Fruit fly (Drosophila melanogaster) whole organism, embryonic: ENCODE measurements around the gene CG10254.
A peak's percentile ranks its signal among the peaks of the same experiment; 100 is the strongest.

Experiments used
- Abd-B ChIP-seq: fragments of 200-800 bp; sonication (Bioruptor generic); optimal IDR thresholded peaks from 2 replicates; lab custom pipeline; 2018; ENCODE audit warnings: missing biosample characterization, mild to moderate bottlenecking, missing genetic modification characterization, moderate library complexity
- Atf6 ChIP-seq: fragments of 200-800 bp; sonication (Bioruptor generic); IDR thresholded peaks from 2 replicates; pipeline ENCODE4 v1.3.6; 2022; ENCODE audit warnings: missing biosample characterization, missing genetic modification characterization
- Bdp1 ChIP-seq: fragments of 200-800 bp; sonication (Bioruptor generic); optimal IDR thresholded peaks from 3 replicates; lab custom pipeline; 2016; ENCODE audit warnings: missing biosample characterization, missing genetic modification characterization
- CG10654 ChIP-seq: fragments of 200-800 bp; sonication (Bioruptor generic); optimal IDR thresholded peaks from 2 replicates; lab custom pipeline; 2016; ENCODE audit warnings: missing biosample characterization, missing genetic modification characterization
- CG10979 ChIP-seq: fragments of 200-800 bp; sonication (Bioruptor generic); optimal IDR thresholded peaks from 2 replicates; lab custom pipeline; 2018; ENCODE audit warnings: missing biosample characterization, mild to moderate bottlenecking, missing genetic modification characterization, moderate library complexity
- CG11560 ChIP-seq: fragments of 200-800 bp; sonication (Bioruptor generic); IDR thresholded peaks from 3 replicates; pipeline ENCODE4 v1.3.6; 2022; ENCODE audit warnings: missing biosample characterization, missing genetic modification characterization
- CG11723 ChIP-seq: fragments of 200-800 bp; sonication (Bioruptor generic); optimal IDR thresholded peaks from 2 replicates; lab custom pipeline; 2017; ENCODE audit warnings: missing biosample characterization, mild to moderate bottlenecking, missing genetic modification characterization
- CG12071 ChIP-seq: fragments of 200-800 bp; sonication (Bioruptor generic); optimal IDR thresholded peaks from 3 replicates; lab custom pipeline; 2018; ENCODE audit warnings: missing biosample characterization, mild to moderate bottlenecking, missing genetic modification characterization
- CG12236 ChIP-seq: fragments of 200-800 bp; sonication (Bioruptor generic); optimal IDR thresholded peaks from 2 replicates; lab custom pipeline; 2016; ENCODE audit warnings: missing biosample characterization, missing genetic modification characterization
- CG12659 ChIP-seq: fragments of 200-800 bp; sonication (Bioruptor generic); optimal IDR thresholded peaks from 3 replicates; lab custom pipeline; 2017; ENCODE audit warnings: mild to moderate bottlenecking, missing biosample characterization, missing genetic modification reagents, missing genetic modification characterization
- CG12744 ChIP-seq: fragments of 200-800 bp; sonication (Bioruptor generic); optimal IDR thresholded peaks from 2 replicates; lab custom pipeline; 2016; ENCODE audit warnings: missing biosample characterization, missing genetic modification characterization
- CG13287 ChIP-seq: fragments of 200-800 bp; sonication (Bioruptor generic); IDR thresholded peaks from 2 replicates; pipeline ENCODE4 v1.3.6; 2022; ENCODE audit warnings: missing biosample characterization, missing genetic modification characterization; ENCODE audit not compliant: partially characterized antibody
- CG14667 ChIP-seq: fragments of 200-800 bp; sonication (Bioruptor generic); IDR thresholded peaks from 2 replicates; pipeline ENCODE4 v1.3.6; 2022; ENCODE audit warnings: missing biosample characterization, missing genetic modification characterization
- CG15514 ChIP-seq: fragments of 200-800 bp; sonication (Bioruptor generic); optimal IDR thresholded peaks from 3 replicates; lab custom pipeline; 2017; ENCODE audit warnings: missing biosample characterization, missing genetic modification characterization, mild to moderate bottlenecking, moderate library complexity, missing genetic modification reagents
- CG1602 ChIP-seq: fragments of 200-800 bp; sonication (Bioruptor generic); optimal IDR thresholded peaks from 3 replicates; lab custom pipeline; 2016; ENCODE audit warnings: missing biosample characterization, missing genetic modification characterization
- CG16863 ChIP-seq: fragments of 200-800 bp; sonication (Bioruptor generic); optimal IDR thresholded peaks from 3 replicates; lab custom pipeline; 2016; ENCODE audit warnings: missing biosample characterization, missing genetic modification characterization
- CG17829 ChIP-seq: fragments of 200-800 bp; optimal IDR thresholded peaks from 2 replicates; lab custom pipeline; 2019; ENCODE audit warnings: missing biosample characterization, mild to moderate bottlenecking, missing genetic modification characterization, moderate library complexity
- CG18764 ChIP-seq: fragments of 200-800 bp; sonication (Bioruptor generic); optimal IDR thresholded peaks from 3 replicates; lab custom pipeline; 2016; ENCODE audit warnings: missing biosample characterization, missing genetic modification characterization
- CG30431 ChIP-seq: fragments of 200-800 bp; sonication (Bioruptor generic); optimal IDR thresholded peaks from 2 replicates; lab custom pipeline; 2017; ENCODE audit warnings: missing biosample characterization, missing genetic modification characterization
- CG6175 ChIP-seq: fragments of 200-800 bp; sonication (Bioruptor generic); IDR thresholded peaks from 3 replicates; pipeline ENCODE4 v1.3.6; 2022; ENCODE audit warnings: missing biosample characterization, missing genetic modification characterization
- CG6654 ChIP-seq: fragments of 200-800 bp; sonication (Bioruptor generic); optimal IDR thresholded peaks from 2 replicates; lab custom pipeline; 2017; ENCODE audit warnings: missing biosample characterization, mild to moderate bottlenecking, missing genetic modification characterization
- CG6813 ChIP-seq: fragments of 200-800 bp; sonication (Bioruptor generic); optimal IDR thresholded peaks from 2 replicates; lab custom pipeline; 2017; ENCODE audit warnings: missing biosample characterization, missing genetic modification characterization, mild to moderate bottlenecking, moderate library complexity, missing genetic modification reagents
- CG8478 ChIP-seq: fragments of >200 bp; optimal IDR thresholded peaks from 2 replicates; lab custom pipeline; 2018
- CG9215 ChIP-seq: fragments of 200-800 bp; sonication (Bioruptor generic); IDR thresholded peaks from 2 replicates; pipeline ENCODE4 v1.3.6; 2022; ENCODE audit warnings: missing biosample characterization, missing genetic modification characterization
- Doc2 ChIP-seq: fragments of 200-800 bp; sonication (Bioruptor generic); IDR thresholded peaks from 2 replicates; pipeline ENCODE4 v1.3.6; 2022; ENCODE audit warnings: missing biosample characterization, missing genetic modification characterization
- E2f2 ChIP-seq: fragments of 200-800 bp; sonication (Bioruptor generic); IDR thresholded peaks from 2 replicates; pipeline ENCODE4 v1.3.6; 2022; ENCODE audit warnings: missing biosample characterization, missing genetic modification characterization
- Hand ChIP-seq: fragments of 200-800 bp; sonication (Bioruptor generic); optimal IDR thresholded peaks from 2 replicates; lab custom pipeline; 2017; ENCODE audit warnings: mild to moderate bottlenecking, missing biosample characterization, missing genetic modification reagents, missing genetic modification characterization
- Hmr ChIP-seq: fragments of 200-800 bp; sonication (Bioruptor generic); optimal IDR thresholded peaks from 3 replicates; lab custom pipeline; 2017; ENCODE audit warnings: mild to moderate bottlenecking, missing biosample characterization, missing genetic modification reagents, missing genetic modification characterization
- Lim3 ChIP-seq: fragments of 200-800 bp; sonication (Bioruptor generic); IDR thresholded peaks from 2 replicates; pipeline ENCODE4 v1.3.6; 2022; ENCODE audit warnings: missing biosample characterization, missing genetic modification characterization
- Lpt ChIP-seq: fragments of >200 bp; optimal IDR thresholded peaks from 2 replicates; lab custom pipeline; 2018; ENCODE audit warnings: missing biosample characterization, missing genetic modification characterization
- Mrtf ChIP-seq: fragments of 200-800 bp; sonication (Bioruptor generic); IDR thresholded peaks from 3 replicates; pipeline ENCODE4 v1.3.6; 2022; ENCODE audit warnings: missing biosample characterization, missing genetic modification characterization
- Oaz ChIP-seq: fragments of 200-800 bp; sonication (Bioruptor generic); IDR thresholded peaks from 2 replicates; pipeline ENCODE4 v1.3.6; 2022; ENCODE audit warnings: missing biosample characterization, missing genetic modification characterization
- Optix ChIP-seq: fragments of 200-800 bp; sonication (Bioruptor generic); IDR thresholded peaks from 3 replicates; pipeline ENCODE4 v1.3.6; 2022; ENCODE audit warnings: missing biosample characterization, missing genetic modification characterization
- Ptx1 ChIP-seq: fragments of 200-800 bp; sonication (Bioruptor generic); IDR thresholded peaks from 2 replicates; pipeline ENCODE4 v1.3.6; 2022; ENCODE audit warnings: missing biosample characterization, missing genetic modification characterization
- Sox100B ChIP-seq: fragments of 200-800 bp; sonication (Bioruptor generic); optimal IDR thresholded peaks from 3 replicates; lab custom pipeline; 2018; ENCODE audit warnings: missing biosample characterization, mild to moderate bottlenecking, missing genetic modification characterization
- Sry-δ ChIP-seq: fragments of 200-800 bp; sonication (Bioruptor generic); optimal IDR thresholded peaks from 2 replicates; lab custom pipeline; 2016; ENCODE audit warnings: missing biosample characterization, missing genetic modification characterization
- YL-1 ChIP-seq: fragments of 200-800 bp; sonication (Bioruptor generic); optimal IDR thresholded peaks from 3 replicates; lab custom pipeline; 2017; ENCODE audit warnings: missing biosample characterization, mild to moderate bottlenecking, missing genetic modification characterization
- br ChIP-seq: fragments of >200 bp; optimal IDR thresholded peaks from 2 replicates; lab custom pipeline; 2017
- chn ChIP-seq: fragments of 200-800 bp; sonication (Bioruptor generic); optimal IDR thresholded peaks from 2 replicates; lab custom pipeline; 2016; ENCODE audit warnings: missing biosample characterization, missing genetic modification characterization
- gcm2 ChIP-seq: fragments of 200-800 bp; sonication (Bioruptor generic); optimal IDR thresholded peaks from 2 replicates; lab custom pipeline; 2016; ENCODE audit warnings: missing biosample characterization, missing genetic modification characterization
- gro ChIP-seq: fragments of 200-800 bp; sonication (Bioruptor generic); optimal IDR thresholded peaks from 2 replicates; lab custom pipeline; 2016; ENCODE audit warnings: missing biosample characterization, missing genetic modification characterization
- gt ChIP-seq: fragments of 200-800 bp; sonication (Bioruptor generic); IDR thresholded peaks from 2 replicates; pipeline ENCODE4 v1.3.6; 2022; ENCODE audit warnings: missing biosample characterization, missing genetic modification characterization
- jing ChIP-seq: fragments of 200-800 bp; sonication (Bioruptor generic); optimal IDR thresholded peaks from 2 replicates; lab custom pipeline; 2018; ENCODE audit warnings: missing biosample characterization, mild to moderate bottlenecking, missing genetic modification characterization
- nerfin-1 ChIP-seq: fragments of 200-800 bp; sonication (Bioruptor generic); optimal IDR thresholded peaks from 3 replicates; lab custom pipeline; 2019; ENCODE audit warnings: missing biosample characterization, mild to moderate bottlenecking, missing genetic modification characterization, moderate library complexity
- phol ChIP-seq: fragments of 200-800 bp; sonication (Bioruptor generic); optimal IDR thresholded peaks from 3 replicates; lab custom pipeline; 2018; ENCODE audit warnings: missing biosample characterization, mild to moderate bottlenecking, missing genetic modification characterization, moderate library complexity
- rib ChIP-seq: fragments of 200-800 bp; sonication (Bioruptor generic); IDR thresholded peaks from 2 replicates; pipeline ENCODE4 v1.3.6; 2022; ENCODE audit warnings: missing biosample characterization, missing genetic modification characterization
- slbo ChIP-seq: fragments of 200-800 bp; sonication (Bioruptor generic); IDR thresholded peaks from 2 replicates; pipeline ENCODE4 v1.3.6; 2022; ENCODE audit warnings: missing biosample characterization, missing genetic modification characterization
- stwl ChIP-seq: fragments of 200-800 bp; sonication (Bioruptor generic); optimal IDR thresholded peaks from 3 replicates; lab custom pipeline; 2018; ENCODE audit warnings: missing biosample characterization, mild to moderate bottlenecking, missing genetic modification characterization, moderate library complexity
- tup ChIP-seq: fragments of 200-800 bp; sonication (Bioruptor generic); optimal IDR thresholded peaks from 2 replicates; lab custom pipeline; 2016; ENCODE audit warnings: missing biosample characterization, mild to moderate bottlenecking, missing genetic modification characterization, moderate library complexity
- tx ChIP-seq: fragments of 200-800 bp; sonication (Bioruptor generic); optimal IDR thresholded peaks from 2 replicates; lab custom pipeline; 2016; ENCODE audit warnings: missing biosample characterization, missing genetic modification characterization
- wor ChIP-seq: fragments of 200-800 bp; sonication (Bioruptor generic); IDR thresholded peaks from 2 replicates; pipeline ENCODE4 v1.3.6; 2022; ENCODE audit warnings: missing biosample characterization, missing genetic modification characterization
- zfh1 ChIP-seq: fragments of 200-800 bp; sonication (Bioruptor generic); IDR thresholded peaks from 3 replicates; pipeline ENCODE4 v1.3.6; 2022; ENCODE audit warnings: missing biosample characterization, missing genetic modification characterization

CG10254 gene

DNA sequence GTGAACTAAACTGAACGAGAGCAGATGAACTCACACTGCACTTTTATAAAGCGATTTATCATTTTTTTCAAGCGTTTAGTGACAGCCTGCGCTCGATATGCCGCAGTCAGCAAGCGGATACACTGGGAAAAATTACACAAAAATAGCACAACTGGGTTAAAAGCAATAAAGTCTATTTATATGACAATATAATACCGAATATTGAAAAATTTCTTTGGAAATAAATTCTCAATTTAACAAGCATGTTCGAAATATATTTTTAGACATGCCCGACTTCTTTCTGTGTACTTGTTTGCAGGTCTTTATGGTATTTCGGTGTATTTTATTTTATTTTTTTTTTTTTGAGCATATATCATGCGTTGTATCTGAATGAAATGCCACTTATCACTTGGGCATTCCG, 19.1 kb upstream of the CG10254 start (continued):
- TF ChIP-seq CG12071 (no peak), CG9215 (GFP tag; lab: Robert Waterston, UW) (peak; percentile 20; the same call in 1 of the 2 replicates), CG6654 (no peak), gcm2 (GFP tag; lab: Kevin White, UChicago) (peak; percentile 16), YL-1 (GFP tag; lab: Kevin White, UChicago) (no peak), Bdp1 (GFP tag; lab: Kevin White, UChicago) (peak; percentile 41), CG12659 (GFP tag; lab: Kevin White, UChicago) (peak; percentile 38), Oaz (GFP tag; lab: Robert Waterston, UW) (peak; percentile 54), br (lab: Kevin White, UChicago) (no peak), Lpt (GFP tag; lab: Kevin White, UChicago) (no peak), wor (GFP tag; lab: Robert Waterston, UW) (peak; percentile 46; the same call in 1 of the 2 replicates), jing (GFP tag; lab: Kevin White, UChicago) (peak; percentile 29), CG11723 (GFP tag; lab: Kevin White, UChicago) (no peak), chn (GFP tag; lab: Kevin White, UChicago) (peak; percentile 56), nerfin-1 (tag; lab: Kevin White, UChicago) (peak; percentile 47), stwl (tag; lab: Kevin White, UChicago) (no peak), CG6175 (GFP tag; lab: Robert Waterston, UW) (no peak), Hmr (GFP tag; lab: Kevin White, UChicago) (peak; percentile 1), CG6813 (GFP tag; lab: Kevin White, UChicago) (peak; percentile 16), Optix (GFP tag; lab: Robert Waterston, UW) (peak; percentile 29; the same call in 1 of the 3 replicates), CG18764 (GFP tag; lab: Kevin White, UChicago) (peak; percentile 63), CG11560 (tag; lab: Robert Waterston, UW) (no peak), CG12744 (GFP tag; lab: Kevin White, UChicago) (peak; percentile 18), CG14667 (GFP tag; lab: Robert Waterston, UW) (peak; percentile 31), Lim3 (peak; percentile 57), Abd-B (GFP tag; lab: Kevin White, UChicago) (peak; percentile 70), phol (tag; lab: Kevin White, UChicago) (peak; percentile 76), rib (no peak), E2f2 (GFP tag; lab: Robert Waterston, UW) (peak; percentile 39; the same call in 1 of the 2 replicates), Sox100B (GFP tag; lab: Kevin White, UChicago) (peak; percentile 57), CG15514 (peak; percentile 2), slbo (GFP tag; lab: Robert Waterston, UW) (peak; percentile 65), Doc2 (GFP tag; lab: Robert Waterston, UW) (no peak), tx (GFP tag; lab: Kevin White, UChicago) (no peak), gt (GFP tag; lab: Robert Waterston, UW) (0 out of 2 replicates have a peak, but pooled peaks have one; percentile 21), CG10654 (GFP tag; lab: Kevin White, UChicago) (peak; percentile 56), CG1602 (peak; percentile 64), CG16863 (GFP tag; lab: Kevin White, UChicago) (peak; percentile 43), CG10979 (tag; lab: Kevin White, UChicago) (peak; percentile 67), Atf6 (GFP tag; lab: Robert Waterston, UW) (peak; percentile 53; the same call in 1 of the 2 replicates), gro (GFP tag; lab: Kevin White, UChicago) (no peak), CG8478 (lab: Kevin White, UChicago) (no peak), CG30431 (peak; percentile 48), Mrtf (GFP tag; lab: Robert Waterston, UW) (peak; percentile 56; the same call in 1 of the 3 replicates), Sry-δ (peak; percentile 21), tup (GFP tag; lab: Kevin White, UChicago) (no peak), CG12236 (GFP tag; lab: Kevin White, UChicago) (no peak), zfh1 (GFP tag; lab: Robert Waterston, UW) (peak; percentile 57; the same call in 2 of the 3 replicates), Ptx1 (peak; percentile 65), Hand (no peak), CG13287 (GFP tag; lab: Robert Waterston, UW) (no peak), CG17829 (tag; lab: Kevin White, UChicago) (peak; percentile 47)
